Fruit fly (Drosophila melanogaster) whole organism: ENCODE results near the gene AOX2.

ENCODE experiments used
- Dll ChIP-seq: fragments of >200 bp; optimal IDR thresholded peaks from 2 replicates; lab custom pipeline; 2017
- EcR ChIP-seq, 2 experiments: fragments of >200 bp; optimal IDR thresholded peaks; 2 replicates each; lab custom pipeline; 2017; ENCODE audit warnings: missing biosample characterization in 2 of 2, missing genetic modification characterization in 2 of 2, missing genetic modification reagents in 2 of 2
- pan ChIP-seq: fragments of >200 bp; optimal IDR thresholded peaks from 2 replicates; lab custom pipeline; 2017
- psq ChIP-seq: fragments of >200 bp; optimal IDR thresholded peaks from 2 replicates; lab custom pipeline; 2017

DNA sequence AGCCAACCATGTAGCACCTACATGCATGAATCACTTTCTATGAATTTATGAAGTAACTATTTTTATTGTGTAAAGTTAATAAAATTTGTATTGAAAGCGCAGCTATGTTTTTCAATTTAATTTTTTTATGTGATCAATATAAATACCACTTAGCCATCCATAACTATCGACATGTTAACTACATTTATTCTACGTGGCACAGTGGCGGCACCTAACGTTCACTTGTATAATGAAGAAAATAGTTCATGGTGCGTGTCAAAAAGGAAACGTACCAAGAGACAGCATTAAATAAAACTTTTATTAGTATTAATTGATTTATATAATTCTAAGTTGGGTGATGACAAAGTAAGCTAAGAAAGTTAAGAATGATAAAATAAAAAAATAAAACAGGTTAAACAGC lies 49.0 kb downstream of the AOX2 start:
- TF ChIP-seq EcR (GFP tag; optimal IDR thresholded peaks at IDR 0.05; lab: Kevin White, UChicago) (no peak), Dll (no peak), pan (lab: Kevin White, UChicago) (no peak), psq (no peak)
